Fruit fly (Drosophila melanogaster): Measurements from ENCODE around the gene CtsB.

Gene CtsB

DNA sequence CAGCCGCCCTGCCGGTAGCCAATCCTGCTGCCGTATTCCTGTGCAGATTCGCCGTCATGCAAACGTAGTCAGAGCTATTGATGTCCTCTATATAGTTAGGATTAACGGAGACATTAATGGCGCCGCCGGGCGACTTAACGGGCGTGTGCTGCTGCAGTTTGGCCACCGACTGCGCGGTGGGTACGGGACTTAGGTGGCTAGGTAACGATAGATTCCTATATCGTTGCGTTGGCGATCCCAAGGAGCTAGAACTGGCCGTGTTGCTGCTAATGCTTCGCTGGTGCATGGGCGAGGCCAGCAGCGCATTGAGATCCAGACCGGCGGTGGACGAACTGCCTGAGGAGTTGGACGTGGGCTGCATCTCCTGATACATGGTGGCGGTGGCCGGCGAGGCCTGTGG, 46.9 kb upstream of the CtsB start:
- TF ChIP-seq h (GFP tag; optimal IDR thresholded peaks at IDR 0.05) (no peak), Sp1 (GFP tag; optimal IDR thresholded peaks at IDR 0.05) (no peak)

DNA sequence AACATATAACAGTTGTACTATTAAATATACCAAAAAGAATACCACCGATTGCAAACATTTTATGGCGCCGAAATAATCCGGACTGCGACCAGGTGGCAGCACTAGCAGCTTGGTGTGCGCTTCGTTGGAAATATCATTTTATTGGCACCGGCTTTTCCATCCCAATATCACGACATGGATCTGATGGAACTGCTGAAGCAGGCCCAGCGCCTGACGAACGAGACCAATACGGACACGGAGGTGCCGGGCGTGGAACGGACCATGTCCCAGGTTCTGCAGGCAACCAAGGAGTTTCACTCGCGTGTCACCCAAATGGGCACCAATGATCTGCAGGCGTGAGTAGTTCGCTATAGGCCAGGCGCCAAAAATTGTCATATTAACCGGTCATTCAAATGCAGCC, 40.8 kb upstream of the CtsB start, which contains the start of gene Nup93-1:
Nup93-1 (plus strand) TSS at position 74 of the 400 bp plus-strand sequence.
- TF ChIP-seq CG9705 (GFP tag; optimal IDR thresholded peaks at IDR 0.05) (no peak), psq (GFP tag; optimal IDR thresholded peaks at IDR 0.05) (no peak), dmrt93B (GFP tag; optimal IDR thresholded peaks at IDR 0.05) (no peak), brk (GFP tag; optimal IDR thresholded peaks at IDR 0.05) (no peak), Jra (GFP tag; optimal IDR thresholded peaks at IDR 0.05) (no peak), Dif (GFP tag; optimal IDR thresholded peaks at IDR 0.05; ENCODE audit: partially characterized antibody) (no peak), Hnf4 (GFP tag; optimal IDR thresholded peaks at IDR 0.05) (no peak), dsf (GFP tag; optimal IDR thresholded peaks at IDR 0.05; ENCODE audit: borderline replicate concordance) (no peak), fru (GFP tag; optimal IDR thresholded peaks at IDR 0.05) (no peak)

DNA sequence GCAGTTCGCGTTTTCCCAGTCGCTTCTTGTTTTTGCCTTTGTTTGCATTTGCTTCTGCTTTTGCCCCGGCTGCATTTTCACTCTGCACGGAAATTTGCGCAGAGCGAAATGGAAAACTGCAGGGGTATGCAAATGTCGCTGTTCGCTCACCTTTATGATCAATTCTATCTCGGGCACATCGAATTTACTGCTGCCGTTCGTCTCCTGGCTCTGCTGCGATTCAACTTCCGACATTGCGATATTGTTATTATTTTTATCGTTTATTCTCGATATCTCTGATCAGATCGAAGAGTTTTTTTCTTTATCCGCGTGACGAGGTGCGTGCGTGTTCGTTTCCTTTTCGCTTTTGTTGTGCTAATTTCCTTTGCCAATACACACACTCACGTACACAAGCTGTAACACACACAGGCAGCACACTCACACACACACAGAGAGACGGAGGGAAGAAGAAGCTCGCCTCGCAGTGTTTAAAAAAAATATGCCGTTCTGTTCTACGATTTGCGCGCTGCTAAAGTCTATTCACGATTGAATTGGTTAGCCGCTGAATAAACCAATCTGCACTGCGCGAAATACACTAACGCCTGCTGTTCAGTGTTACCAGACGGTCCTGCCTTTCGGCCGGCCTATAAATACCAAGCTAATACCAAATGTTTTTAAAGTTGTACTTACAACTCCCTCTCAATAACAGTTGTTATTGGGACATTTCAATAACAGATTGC, 40.0 kb upstream of the CtsB start, which contains the start of gene Clic:
Clic (minus strand) TSS at position 533 of the 719 bp plus-strand sequence.
- TF ChIP-seq ey (GFP tag; optimal IDR thresholded peaks at IDR 0.05): no peak
- peak; percentile 23 for TF ChIP-seq Sp1 (GFP tag; optimal IDR thresholded peaks at IDR 0.05)
- TF ChIP-seq dmrt93B (GFP tag; optimal IDR thresholded peaks at IDR 0.05): no peak
- no peak for TF ChIP-seq CG32264 (GFP tag; optimal IDR thresholded peaks at IDR 0.05)
- TF ChIP-seq pan (optimal IDR thresholded peaks at IDR 0.05): no peak
- no peak for TF ChIP-seq brk (GFP tag; optimal IDR thresholded peaks at IDR 0.05)
- TF ChIP-seq OdsH (GFP tag; optimal IDR thresholded peaks at IDR 0.05): peak; percentile 15
- TF ChIP-seq GATAd (GFP tag; optimal IDR thresholded peaks at IDR 0.05): no peak
- TF ChIP-seq rgr (GFP tag; optimal IDR thresholded peaks at IDR 0.05): peak; percentile 46
- peak; percentile 66 for TF ChIP-seq Hr83 (GFP tag; optimal IDR thresholded peaks at IDR 0.05; ENCODE audit: poor library complexity, severe bottlenecking)
- TF ChIP-seq Mio (GFP tag; optimal IDR thresholded peaks at IDR 0.05): no peak
- peak; percentile 12 for TF ChIP-seq Jra (GFP tag; optimal IDR thresholded peaks at IDR 0.05)
- no peak for TF ChIP-seq tai (GFP tag; optimal IDR thresholded peaks at IDR 0.05)
- no peak for TF ChIP-seq foxo (GFP tag; optimal IDR thresholded peaks at IDR 0.05)
- TF ChIP-seq psq (GFP tag; optimal IDR thresholded peaks at IDR 0.05): peak; percentile 63
- no peak for TF ChIP-seq fru (GFP tag; optimal IDR thresholded peaks at IDR 0.05)
- no peak for TF ChIP-seq Rel (GFP tag; optimal IDR thresholded peaks at IDR 0.05)
- TF ChIP-seq Rel (tag; optimal IDR thresholded peaks at IDR 0.05): peak; percentile 38
- peak; percentile 41 for TF ChIP-seq Dif (GFP tag; optimal IDR thresholded peaks at IDR 0.05; ENCODE audit: partially characterized antibody)
- TF ChIP-seq N (GFP tag; optimal IDR thresholded peaks at IDR 0.05): no peak
- TF ChIP-seq Vsx2 (GFP tag; optimal IDR thresholded peaks at IDR 0.05; ENCODE audit: partially characterized antibody): no peak
- no peak for TF ChIP-seq CrebA (GFP tag; optimal IDR thresholded peaks at IDR 0.05; ENCODE audit: borderline replicate concordance)
- TF ChIP-seq h (GFP tag; optimal IDR thresholded peaks at IDR 0.05): peak; percentile 47
- TF ChIP-seq Hnf4 (GFP tag; optimal IDR thresholded peaks at IDR 0.05): no peak

DNA sequence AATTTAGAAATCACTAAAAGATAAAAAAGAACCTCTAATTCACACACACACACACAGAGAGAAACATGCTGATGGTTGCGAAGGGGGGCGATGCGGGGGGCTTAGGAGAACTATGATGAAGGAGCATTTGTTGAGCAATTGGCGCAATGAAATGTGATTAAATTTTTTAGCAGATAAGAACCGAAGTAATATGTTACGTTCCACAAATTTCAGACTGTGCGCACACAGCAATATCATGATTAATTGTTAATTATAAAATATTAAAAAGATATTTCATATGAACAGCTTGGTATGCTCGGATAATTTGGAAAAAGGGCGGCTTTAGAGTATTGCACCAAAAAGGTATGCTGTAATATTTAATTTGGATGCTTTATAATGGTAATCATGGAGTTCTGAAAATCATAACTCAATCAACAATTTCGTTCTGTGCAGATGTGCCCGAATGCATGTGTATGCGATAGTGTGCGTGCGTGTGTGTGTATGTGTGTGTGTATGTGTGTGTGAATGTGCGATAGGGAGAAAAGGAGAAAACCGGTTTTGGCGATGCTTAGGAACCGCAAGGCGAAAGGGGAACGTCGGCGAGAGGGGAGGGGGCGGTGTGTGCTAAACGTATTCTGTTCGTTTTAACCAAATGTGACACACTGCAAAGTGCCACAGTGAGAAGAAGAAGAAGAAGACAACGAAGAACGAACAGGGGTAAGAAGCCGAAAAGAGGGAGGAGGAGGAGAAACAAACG, 39.2 kb upstream of the CtsB start:
- TF ChIP-seq psq (GFP tag; optimal IDR thresholded peaks at IDR 0.05): peak; percentile 84
- TF ChIP-seq Rel (GFP tag; optimal IDR thresholded peaks at IDR 0.05): no peak
- no peak for TF ChIP-seq Rel (tag; optimal IDR thresholded peaks at IDR 0.05)
- TF ChIP-seq Vsx2 (GFP tag; optimal IDR thresholded peaks at IDR 0.05; ENCODE audit: partially characterized antibody): no peak
- TF ChIP-seq h (GFP tag; optimal IDR thresholded peaks at IDR 0.05): peak; percentile 6
- no peak for TF ChIP-seq usp (GFP tag; optimal IDR thresholded peaks at IDR 0.05)
- TF ChIP-seq foxo (GFP tag; optimal IDR thresholded peaks at IDR 0.05): peak in 1 of 2 experiments; percentile 37
- no peak for TF ChIP-seq jim (GFP tag; optimal IDR thresholded peaks at IDR 0.05)
- no peak for TF ChIP-seq ey (GFP tag; optimal IDR thresholded peaks at IDR 0.05)
- TF ChIP-seq HLH106 (tag; optimal IDR thresholded peaks at IDR 0.05): peak; percentile 17
- no peak for TF ChIP-seq Dif (GFP tag; optimal IDR thresholded peaks at IDR 0.05; ENCODE audit: partially characterized antibody)
- TF ChIP-seq N (GFP tag; optimal IDR thresholded peaks at IDR 0.05): no peak
- TF ChIP-seq dsf (GFP tag; optimal IDR thresholded peaks at IDR 0.05; ENCODE audit: borderline replicate concordance): no peak
- TF ChIP-seq br (GFP tag; optimal IDR thresholded peaks at IDR 0.05): no peak
- TF ChIP-seq dmrt93B (GFP tag; optimal IDR thresholded peaks at IDR 0.05): no peak
- TF ChIP-seq fru (GFP tag; optimal IDR thresholded peaks at IDR 0.05): peak; percentile 24
- no peak for TF ChIP-seq sv (GFP tag; optimal IDR thresholded peaks at IDR 0.05)
- peak; percentile 28 for TF ChIP-seq Sp1 (GFP tag; optimal IDR thresholded peaks at IDR 0.05)

Measured in whole organism, wandering third instar larva.